Worm (Caenorhabditis elegans): Measurements from ENCODE around the gene F20G2.3.

F20G2.3 gene

ce11 chrV:13730762-13731161, 37.5 kb downstream of the F20G2.3 start, which contains the start of gene dct-17:
TSS of gene dct-17 (minus strand) at chrV:13730784.
- TF ChIP-seq ets-4 (tag; optimal IDR thresholded peaks at IDR 0.05) (no peak), ama-1 (optimal IDR thresholded peaks at IDR 0.05) (no peak), npax-4 (tag; optimal IDR thresholded peaks at IDR 0.05) (no peak), F13H6.1 (tag; optimal IDR thresholded peaks at IDR 0.05) (no peak), pat-9 (tag; optimal IDR thresholded peaks at IDR 0.05) (no peak), fkh-10 (GFP tag; optimal IDR thresholded peaks at IDR 0.05) (no peak)

ce11 chrV:13725574-13725973, 42.7 kb downstream of the F20G2.3 start, which contains the start of gene fbxa-181:
TSS of gene fbxa-181 (plus strand) at chrV:13725874.
- TF ChIP-seq hlh-8 (tag; optimal IDR thresholded peaks at IDR 0.05) (no peak), ceh-9 (tag; optimal IDR thresholded peaks at IDR 0.05) (no peak), sox-4 (tag; optimal IDR thresholded peaks at IDR 0.05) (no peak), dmd-4 (tag; optimal IDR thresholded peaks at IDR 0.05; ENCODE audit: borderline replicate concordance) (no peak), unc-55 (GFP tag; optimal IDR thresholded peaks at IDR 0.05) (no peak)

- TF ChIP-seq ceh-9 (tag; optimal IDR thresholded peaks at IDR 0.05) (no peak), tbx-7 (tag; optimal IDR thresholded peaks at IDR 0.05) (no peak), ceh-24 (tag; optimal IDR thresholded peaks at IDR 0.05) (no peak), ztf-16 (tag; optimal IDR thresholded peaks at IDR 0.05) (no peak), ceh-31 (tag; optimal IDR thresholded peaks at IDR 0.05) (no peak), T23F11.4 (GFP tag; optimal IDR thresholded peaks at IDR 0.05) (no peak), pag-3 (tag; optimal IDR thresholded peaks at IDR 0.05; ENCODE audit: borderline replicate concordance) (no peak), nhr-11 (tag; optimal IDR thresholded peaks at IDR 0.05) (no peak), pros-1 (tag; optimal IDR thresholded peaks at IDR 0.05) (no peak), ahr-1 (tag; optimal IDR thresholded peaks at IDR 0.05) (no peak)
Measured at ce11 chrV:13724781-13725180, 43.5 kb downstream of the F20G2.3 start, which contains the start of gene F35E12.2. TSS of gene F35E12.2 (minus strand) at chrV:13724881.

DNA sequence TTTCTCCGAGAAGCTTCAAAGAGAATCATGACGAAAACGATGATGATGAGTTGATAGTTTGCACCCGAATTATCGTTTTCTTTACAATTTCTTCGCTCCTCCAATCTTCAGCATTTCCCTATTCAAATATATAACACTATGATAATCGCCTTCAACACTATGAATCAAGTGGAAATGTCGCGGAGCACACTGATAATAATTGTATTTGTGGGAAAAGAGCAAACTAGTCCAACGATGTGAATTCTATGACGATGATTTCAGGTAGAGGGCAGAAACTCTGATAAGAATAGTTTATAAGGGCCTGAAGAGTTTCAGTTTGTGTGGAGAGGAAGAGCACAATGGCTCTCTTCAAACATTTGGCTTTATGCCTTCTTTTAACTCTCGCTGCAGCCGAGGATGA, 51.8 kb downstream of the F20G2.3 start, which contains the start of gene T01D3.6:
TSS of gene T01D3.6 (plus strand) at position 294 of the 400 bp plus-strand sequence.
- TF ChIP-seq hlh-13 (GFP tag; optimal IDR thresholded peaks at IDR 0.05): no peak
- TF ChIP-seq mec-3 (tag; optimal IDR thresholded peaks at IDR 0.05; ENCODE audit: borderline replicate concordance): no peak
- TF ChIP-seq hlh-30 (tag; optimal IDR thresholded peaks at IDR 0.05; ENCODE audit: insufficient read depth): no peak
- no peak for TF ChIP-seq eyg-1 (tag; optimal IDR thresholded peaks at IDR 0.05)
- no peak for TF ChIP-seq C38D4.7 (GFP tag; optimal IDR thresholded peaks at IDR 0.05)
- TF ChIP-seq ztf-16 (tag; optimal IDR thresholded peaks at IDR 0.05): no peak
- TF ChIP-seq pros-1 (tag; optimal IDR thresholded peaks at IDR 0.05): no peak
- TF ChIP-seq ref-2 (tag; optimal IDR thresholded peaks at IDR 0.05): no peak
- no peak for TF ChIP-seq T23F11.4 (GFP tag; optimal IDR thresholded peaks at IDR 0.05)
- TF ChIP-seq unc-86 (tag; optimal IDR thresholded peaks at IDR 0.05): no peak
- TF ChIP-seq ama-1 (optimal IDR thresholded peaks at IDR 0.05): no peak
- TF ChIP-seq nfya-1 (tag; optimal IDR thresholded peaks at IDR 0.05): no peak
- TF ChIP-seq fkh-6 (tag; optimal IDR thresholded peaks at IDR 0.05): no peak
- TF ChIP-seq ceh-6 (GFP tag; optimal IDR thresholded peaks at IDR 0.05): no peak
